Worm (Caenorhabditis elegans) whole organism, L2 larva: ENCODE data around the gene E02H4.6.

ENCODE experiments used
- F13H6.1 ChIP-seq: sonication (generic microtip); optimal IDR thresholded peaks from 2 replicates; lab custom pipeline; 2016; ENCODE audit warnings: missing genetic modification characterization, missing compliant biosample characterization
- R02D3.7 ChIP-seq: fragments of 150-350 bp; optimal IDR thresholded peaks from 2 replicates; lab custom pipeline; 2014; ENCODE audit warnings: missing biosample characterization, missing genetic modification characterization
- Y55F3AM.14 ChIP-seq: fragments of 200-800 bp; sonication (Bioruptor generic); optimal IDR thresholded peaks from 2 replicates; lab custom pipeline; 2018; ENCODE audit warnings: mild to moderate bottlenecking, missing genetic modification characterization, missing compliant biosample characterization
- ZK546.5 ChIP-seq: sonication (generic microtip); optimal IDR thresholded peaks from 2 replicates; lab custom pipeline; 2017; ENCODE audit warnings: missing biosample characterization, missing genetic modification characterization
- aly-2 ChIP-seq: fragments of 150-350 bp; optimal IDR thresholded peaks from 2 replicates; lab custom pipeline; 2014; ENCODE audit warnings: missing biosample characterization, missing genetic modification characterization
- ama-1 ChIP-seq: fragments of 150-350 bp; optimal IDR thresholded peaks from 2 replicates; lab custom pipeline; 2018; ENCODE audit warnings: inconsistent platforms
- ceh-16 ChIP-seq: fragments of 150-350 bp; optimal IDR thresholded peaks from 2 replicates; lab custom pipeline; 2014; ENCODE audit warnings: missing biosample characterization, missing genetic modification characterization
- ceh-82 ChIP-seq: fragments of 150-350 bp; optimal IDR thresholded peaks from 2 replicates; lab custom pipeline; 2014; ENCODE audit warnings: missing biosample characterization, missing genetic modification characterization
- dmd-4 ChIP-seq: sonication (generic microtip); optimal IDR thresholded peaks from 2 replicates; lab custom pipeline; 2017; ENCODE audit warnings: missing biosample characterization, missing genetic modification characterization
- egl-27 ChIP-seq: sonication (generic microtip); optimal IDR thresholded peaks from 3 replicates; lab custom pipeline; 2017; ENCODE audit warnings: missing biosample characterization, missing genetic modification reagents, missing genetic modification characterization
- elt-3 ChIP-seq: sonication (generic microtip); optimal IDR thresholded peaks from 2 replicates; lab custom pipeline; 2017; ENCODE audit warnings: missing biosample characterization, missing genetic modification characterization
- fos-1 ChIP-seq: fragments of 150-350 bp; optimal IDR thresholded peaks from 2 replicates; lab custom pipeline; 2014; ENCODE audit warnings: missing biosample characterization, missing genetic modification characterization
- gmeb-1 ChIP-seq: fragments of 150-350 bp; optimal IDR thresholded peaks from 2 replicates; lab custom pipeline; 2014; ENCODE audit warnings: missing biosample characterization, missing genetic modification characterization
- lin-11 ChIP-seq: fragments of 150-350 bp; sonication (generic microtip); optimal IDR thresholded peaks from 2 replicates; lab custom pipeline; 2014; ENCODE audit warnings: missing biosample characterization, missing genetic modification characterization, inconsistent platforms, mixed read lengths
- lin-13 ChIP-seq: fragments of 150-350 bp; optimal IDR thresholded peaks from 2 replicates; lab custom pipeline; 2014; ENCODE audit warnings: missing biosample characterization, missing genetic modification reagents, missing genetic modification characterization
- lin-39 ChIP-seq: fragments of 150-350 bp; optimal IDR thresholded peaks from 2 replicates; lab custom pipeline; 2014; ENCODE audit warnings: missing biosample characterization, missing genetic modification reagents, missing genetic modification characterization
- mab-5 ChIP-seq: fragments of 150-350 bp; optimal IDR thresholded peaks from 2 replicates; lab custom pipeline; 2014; ENCODE audit warnings: missing biosample characterization, missing genetic modification characterization
- mdl-1 ChIP-seq, 2 experiments: fragments of 150-350 bp in 1 of 2; sonication (generic microtip) in 1 of 2; optimal IDR thresholded peaks; 2 replicates each; lab custom pipeline; 2017; ENCODE audit warnings: missing biosample characterization in 2 of 2, missing genetic modification characterization in 2 of 2
- nhr-10 ChIP-seq: sonication (generic microtip); optimal IDR thresholded peaks from 2 replicates; lab custom pipeline; 2017; ENCODE audit warnings: missing biosample characterization, missing genetic modification characterization
- nhr-12 ChIP-seq: fragments of 150-350 bp; optimal IDR thresholded peaks from 2 replicates; lab custom pipeline; 2014; ENCODE audit warnings: missing biosample characterization, missing genetic modification characterization
- nhr-129 ChIP-seq: fragments of 150-350 bp; optimal IDR thresholded peaks from 2 replicates; lab custom pipeline; 2014; ENCODE audit warnings: missing biosample characterization, missing genetic modification characterization
- nhr-21 ChIP-seq: fragments of 150-350 bp; optimal IDR thresholded peaks from 2 replicates; lab custom pipeline; 2014; ENCODE audit warnings: missing biosample characterization, missing genetic modification characterization
- nhr-25 ChIP-seq: fragments of 150-350 bp; sonication (generic microtip); optimal IDR thresholded peaks from 3 replicates; lab custom pipeline; 2014; ENCODE audit warnings: missing biosample characterization, missing genetic modification characterization
- nhr-77 ChIP-seq: fragments of 150-350 bp; optimal IDR thresholded peaks from 2 replicates; lab custom pipeline; 2014; ENCODE audit warnings: missing biosample characterization, missing genetic modification characterization
- peb-1 ChIP-seq: fragments of 150-350 bp; optimal IDR thresholded peaks from 2 replicates; lab custom pipeline; 2014; ENCODE audit warnings: missing biosample characterization, missing genetic modification characterization
- sem-4 ChIP-seq: fragments of 150-350 bp; optimal IDR thresholded peaks from 2 replicates; lab custom pipeline; 2014; ENCODE audit warnings: missing biosample characterization, missing genetic modification reagents, missing genetic modification characterization
- skn-1 ChIP-seq: sonication (generic microtip); optimal IDR thresholded peaks from 2 replicates; lab custom pipeline; 2017; ENCODE audit warnings: missing biosample characterization, missing genetic modification characterization
- sma-9 ChIP-seq, 2 experiments: fragments of 150-350 bp in 1 of 2; sonication (generic microtip) in 1 of 2; optimal IDR thresholded peaks; 2 replicates each; lab custom pipeline; 2014 to 2016; ENCODE audit warnings: missing genetic modification characterization in 2 of 2, mild to moderate bottlenecking in 1 of 2, missing biosample characterization in 1 of 2, missing compliant biosample characterization in 1 of 2, missing genetic modification reagents in 1 of 2, moderate library complexity in 1 of 2
- snpc-4 ChIP-seq: fragments of 150-350 bp; optimal IDR thresholded peaks from 2 replicates; lab custom pipeline; 2014; ENCODE audit warnings: missing biosample characterization, missing genetic modification characterization
- unc-55 ChIP-seq: fragments of 150-350 bp; sonication (generic microtip); optimal IDR thresholded peaks from 3 replicates; lab custom pipeline; 2014; ENCODE audit warnings: missing biosample characterization, missing genetic modification reagents, missing genetic modification characterization
- unc-62 ChIP-seq: fragments of 150-350 bp; optimal IDR thresholded peaks from 2 replicates; lab custom pipeline; 2014; ENCODE audit warnings: missing biosample characterization, missing genetic modification reagents, missing genetic modification characterization
- zag-1 ChIP-seq: fragments of 150-350 bp; optimal IDR thresholded peaks from 2 replicates; lab custom pipeline; 2014; ENCODE audit warnings: missing biosample characterization, missing genetic modification characterization
- ztf-4 ChIP-seq: fragments of 150-350 bp; optimal IDR thresholded peaks from 2 replicates; lab custom pipeline; 2014; ENCODE audit warnings: missing biosample characterization, missing genetic modification characterization

The E02H4.6 gene

DNA sequence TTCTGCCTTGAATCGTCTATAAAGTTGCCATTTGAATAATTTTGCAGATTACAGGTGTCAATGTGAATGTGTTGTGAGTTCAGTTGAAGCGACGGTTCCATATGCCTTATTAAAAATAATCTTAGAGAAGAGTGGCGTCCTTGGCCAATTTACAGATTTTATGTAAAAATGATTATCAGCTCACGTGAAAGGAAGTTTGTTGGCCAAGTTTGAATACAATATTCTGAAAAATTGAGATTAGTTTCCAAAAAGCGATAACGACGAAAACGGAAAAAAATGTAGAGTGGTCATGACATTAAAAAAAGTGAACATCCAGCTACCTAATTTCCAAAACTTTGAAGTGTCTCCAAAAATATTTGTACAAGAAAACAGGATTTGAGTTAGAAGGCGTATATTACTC lies 3.1 kb upstream of the E02H4.6 start, which contains the start of gene E02H4.5:
TSS of gene E02H4.5 (minus strand) at position 101 of the 400 bp plus-strand sequence.
- TF ChIP-seq snpc-4 (tag; lab: Kevin White, UChicago) = no peak
- no peak for TF ChIP-seq nhr-129 (tag; lab: Kevin White, UChicago)
- no peak for TF ChIP-seq lin-39 (tag; lab: Kevin White, UChicago)
- TF ChIP-seq, all 48 proteins: peak for 0

DNA sequence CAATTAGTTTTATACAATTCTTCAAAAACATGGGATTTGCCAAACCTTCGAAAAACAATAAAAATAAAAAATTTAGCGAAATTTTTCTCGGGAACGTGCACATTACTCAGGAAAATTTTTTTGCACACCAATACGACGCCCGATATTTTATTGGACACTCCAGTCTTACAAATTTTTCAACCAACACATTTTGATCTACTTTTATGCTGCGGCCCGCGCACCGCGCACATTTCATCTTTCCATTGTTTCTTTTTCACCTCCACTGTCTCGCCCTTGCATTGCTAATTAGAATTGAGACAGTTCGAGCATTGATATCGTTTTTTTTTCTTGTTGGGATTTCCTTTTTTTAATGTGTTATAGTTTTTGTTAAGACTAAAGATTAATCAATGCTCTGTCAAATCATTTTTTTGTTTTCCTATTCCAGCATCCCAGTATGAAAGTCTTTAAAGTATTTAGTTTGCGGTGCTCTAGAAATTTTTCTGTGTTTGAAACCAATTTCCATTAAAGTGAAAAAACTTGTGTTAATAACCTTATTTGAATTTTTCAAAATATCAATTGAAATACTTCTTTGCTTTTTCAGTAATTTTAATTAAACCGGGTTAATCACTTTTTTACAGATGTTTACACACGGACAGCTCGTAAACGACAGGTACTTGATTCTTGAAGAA lies 4.4 kb downstream of the E02H4.6 start, which contains the start of gene K04C1.5:
TSS of gene K04C1.5 (plus strand) at position 618 of the 668 bp plus-strand sequence.
- TF ChIP-seq nhr-77 (tag; lab: Kevin White, UChicago) (no peak), egl-27 (tag; lab: Kevin White, UChicago) (no peak), lin-13 (GFP tag; lab: Kevin White, UChicago) (no peak), nhr-129 (tag; lab: Kevin White, UChicago) (no peak), unc-62 (GFP tag; lab: Kevin White, UChicago) (no peak), nhr-25 (no peak), aly-2 (tag; lab: Kevin White, UChicago) (no peak), fos-1 (tag; lab: Kevin White, UChicago) (no peak), mdl-1 (tag; optimal IDR thresholded peaks at IDR 0.05; lab: Kevin White, UChicago) (no peak), skn-1 (tag; lab: Kevin White, UChicago) (no peak), ama-1 (lab: Kevin White, UChicago) (no peak), Y55F3AM.14 (GFP tag; lab: Kevin White, UChicago) (no peak), F13H6.1 (tag; lab: Kevin White, UChicago) (no peak), R02D3.7 (tag; lab: Kevin White, UChicago) (no peak), ztf-4 (tag; lab: Kevin White, UChicago) (no peak)

DNA sequence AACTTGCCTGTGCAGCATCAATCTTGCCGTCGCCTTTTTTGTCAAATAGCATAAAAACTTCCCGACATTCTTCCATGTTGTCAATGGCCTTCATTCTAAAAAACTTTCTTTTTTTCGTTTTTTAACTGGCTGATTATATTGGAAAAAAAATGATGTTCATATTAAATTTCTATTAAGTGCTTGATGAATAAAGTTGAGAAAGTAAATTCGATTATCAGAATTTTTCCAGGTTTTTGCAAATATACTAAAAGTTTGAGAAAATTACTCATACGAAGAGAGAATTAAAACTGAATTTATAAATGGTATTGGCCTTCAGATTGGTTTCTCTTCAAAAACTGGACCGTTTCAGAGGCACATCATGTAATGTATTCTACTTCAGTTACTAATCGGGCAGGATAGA lies 5.4 kb downstream of the E02H4.6 start, which contains the start of gene mlc-6:
TSS of gene mlc-6 (minus strand) at position 101 of the 400 bp plus-strand sequence.
- TF ChIP-seq nhr-25 (no peak), skn-1 (tag; lab: Kevin White, UChicago) (no peak), ztf-4 (tag; lab: Kevin White, UChicago) (no peak), snpc-4 (tag; lab: Kevin White, UChicago) (no peak), elt-3 (no peak), fos-1 (tag; lab: Kevin White, UChicago) (no peak), sem-4 (tag; lab: Kevin White, UChicago) (no peak), lin-11 (tag; lab: Kevin White, UChicago) (no peak), nhr-21 (tag; lab: Kevin White, UChicago) (no peak), ZK546.5 (tag; lab: Kevin White, UChicago) (no peak)

DNA sequence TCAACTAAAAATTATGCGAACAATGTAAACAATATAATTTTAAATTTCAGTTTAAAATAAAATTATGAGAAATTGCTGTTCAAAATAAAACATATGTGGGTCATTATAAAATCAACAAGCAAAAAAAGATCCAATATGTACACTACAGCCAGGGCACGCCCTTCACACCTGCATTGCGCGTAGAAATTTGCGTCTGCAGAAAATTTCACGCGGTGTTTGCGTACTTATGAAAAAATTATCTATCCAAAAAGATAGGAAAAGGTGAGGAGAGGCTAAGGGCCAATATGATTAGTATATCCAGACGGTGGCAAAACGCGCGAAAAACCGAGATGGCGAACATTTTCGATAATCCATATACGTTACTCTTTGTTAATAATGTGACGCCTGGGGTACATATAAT lies 7.4 kb downstream of the E02H4.6 start:
- peak; percentile 22 for TF ChIP-seq lin-13 (GFP tag; lab: Kevin White, UChicago)
- no peak for TF ChIP-seq mab-5 (tag; lab: Kevin White, UChicago)
- no peak for TF ChIP-seq lin-11 (tag; lab: Kevin White, UChicago)
- no peak for TF ChIP-seq nhr-12
- TF ChIP-seq unc-55 (GFP tag; lab: Kevin White, UChicago) = peak; percentile 2

DNA sequence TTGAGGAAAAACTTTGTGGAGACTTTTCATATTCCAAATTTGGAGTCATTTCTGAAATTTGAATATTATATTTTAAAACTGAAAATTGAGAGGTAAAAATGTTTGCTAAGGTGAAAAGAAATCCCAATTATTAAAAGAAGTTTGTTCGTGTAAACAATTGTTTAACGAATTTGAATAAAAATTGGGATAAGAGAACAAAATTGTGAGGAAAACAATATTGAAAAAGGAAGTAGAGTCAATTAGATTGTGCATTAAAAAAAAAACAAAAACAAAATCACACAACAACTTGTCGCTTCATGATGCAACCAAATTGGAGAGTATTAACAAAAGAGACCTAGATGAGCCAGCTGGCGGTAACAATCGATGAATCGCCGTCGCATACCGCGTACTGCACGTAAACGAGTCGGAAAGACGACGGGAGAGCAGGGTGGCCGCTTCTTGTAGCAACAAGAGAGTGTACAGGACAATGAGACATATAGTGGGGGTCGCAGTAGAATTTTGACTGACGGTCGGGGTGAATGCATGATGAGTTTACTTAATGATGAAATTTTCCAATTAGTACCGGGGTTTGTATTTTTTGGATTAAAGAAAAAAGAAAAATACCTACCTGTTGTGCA lies 8.5 kb downstream of the E02H4.6 start, which contains the start of gene K04C1.3:
TSS of gene K04C1.3 (minus strand) at position 51 of the 617 bp plus-strand sequence.
- TF ChIP-seq R02D3.7 (tag; lab: Kevin White, UChicago) (no peak), dmd-4 (tag; lab: Kevin White, UChicago) (no peak), peb-1 (tag; lab: Kevin White, UChicago) (no peak), mdl-1 (tag; optimal IDR thresholded peaks at IDR 0.05; lab: Kevin White, UChicago) (no peak), Y55F3AM.14 (GFP tag; lab: Kevin White, UChicago) (no peak), egl-27 (tag; lab: Kevin White, UChicago) (no peak), ZK546.5 (tag; lab: Kevin White, UChicago) (no peak), nhr-10 (no peak), ceh-16 (tag; lab: Kevin White, UChicago) (no peak), zag-1 (tag; lab: Kevin White, UChicago) (no peak), gmeb-1 (tag; lab: Kevin White, UChicago) (no peak), unc-62 (GFP tag; lab: Kevin White, UChicago) (no peak), ceh-82 (tag; lab: Kevin White, UChicago) (no peak), mab-5 (tag; lab: Kevin White, UChicago) (no peak), sma-9 (GFP tag; optimal IDR thresholded peaks at IDR 0.05; lab: Kevin White, UChicago) (no peak), sma-9 (tag; optimal IDR thresholded peaks at IDR 0.05; lab: Kevin White, UChicago) (no peak)
